Worm (Caenorhabditis elegans) whole organism, L1 larva: ENCODE measurements around the gene twk-32.

Source experiments
- C04F5.9 ChIP-seq: sonication (generic microtip); optimal IDR thresholded peaks from 2 replicates; lab custom pipeline; 2016; ENCODE audit warnings: missing genetic modification characterization, missing compliant biosample characterization
- Y116A8C.19 ChIP-seq: sonication (generic microtip); optimal IDR thresholded peaks from 2 replicates; lab custom pipeline; 2016; ENCODE audit warnings: missing compliant biosample characterization, missing genetic modification characterization, borderline replicate concordance
- aha-1 ChIP-seq: fragments of 150-350 bp; optimal IDR thresholded peaks from 2 replicates; lab custom pipeline; 2014; ENCODE audit warnings: missing biosample characterization, missing genetic modification characterization
- blmp-1 ChIP-seq: fragments of 150-350 bp; optimal IDR thresholded peaks from 2 replicates; lab custom pipeline; 2014; ENCODE audit warnings: missing biosample characterization, missing genetic modification characterization
- ceh-63 ChIP-seq: fragments of 200-800 bp; sonication (Bioruptor generic); optimal IDR thresholded peaks from 2 replicates; lab custom pipeline; 2018; ENCODE audit warnings: mild to moderate bottlenecking, missing genetic modification characterization, missing compliant biosample characterization
- ceh-82 ChIP-seq, 3 experiments: fragments of 150-350 bp in 1 of 3; sonication (generic microtip) in 2 of 3; optimal IDR thresholded peaks; 2 replicates each; lab custom pipeline; 2014 to 2017; ENCODE audit warnings: missing biosample characterization in 3 of 3, missing genetic modification characterization in 3 of 3
- ceh-88 ChIP-seq: fragments of 200-800 bp; sonication (Bioruptor generic); IDR thresholded peaks from 2 replicates; pipeline ENCODE4 v1.3.6; 2022; ENCODE audit warnings: missing genetic modification characterization, missing compliant biosample characterization
- ces-1 ChIP-seq: fragments of 150-350 bp; optimal IDR thresholded peaks from 2 replicates; lab custom pipeline; 2014; ENCODE audit warnings: missing biosample characterization, missing genetic modification reagents, missing genetic modification characterization
- dpl-1 ChIP-seq, 3 experiments: fragments of 150-350 bp in 2 of 3; sonication (generic microtip) in 1 of 3; optimal IDR thresholded peaks; 2 replicates each; lab custom pipeline; 2014 to 2017; ENCODE audit warnings: missing biosample characterization in 3 of 3, missing genetic modification characterization in 3 of 3, missing genetic modification reagents in 3 of 3
- dsc-1 ChIP-seq: sonication (generic microtip); optimal IDR thresholded peaks from 2 replicates; lab custom pipeline; 2016; ENCODE audit warnings: mild to moderate bottlenecking, missing genetic modification characterization, missing compliant biosample characterization
- efl-1 ChIP-seq, 4 experiments: fragments of 150-350 bp; optimal IDR thresholded peaks in 3 of 4; peaks in 1 of 4; 1 replicate in 1 of 4; 2 replicates in 3 of 4; lab custom pipeline; 2014; ENCODE audit warnings: missing biosample characterization in 2 of 4, missing genetic modification characterization in 2 of 4, missing genetic modification reagents in 2 of 4
- efl-3 ChIP-seq: fragments of 200-800 bp; sonication (Bioruptor generic); optimal IDR thresholded peaks from 2 replicates; lab custom pipeline; 2018; ENCODE audit warnings: mild to moderate bottlenecking, missing genetic modification characterization, missing compliant biosample characterization
- egl-27 ChIP-seq, 2 experiments: fragments of 150-350 bp in 1 of 2; sonication (generic microtip); optimal IDR thresholded peaks; 3 replicates each; lab custom pipeline; 2017 to 2018; ENCODE audit warnings: missing biosample characterization in 2 of 2, missing genetic modification characterization in 2 of 2, missing genetic modification reagents in 2 of 2
- elt-2 ChIP-seq: sonication (generic microtip); optimal IDR thresholded peaks from 2 replicates; lab custom pipeline; 2016; ENCODE audit warnings: missing genetic modification characterization, mild to moderate bottlenecking, inconsistent platforms, missing compliant biosample characterization, missing genetic modification reagents
- elt-3 ChIP-seq, 6 experiments: fragments of 150-350 bp in 1 of 6; sonication (generic microtip); optimal IDR thresholded peaks; 2 replicates each; lab custom pipeline; 2017 to 2018; ENCODE audit warnings: missing biosample characterization in 6 of 6, missing genetic modification characterization in 6 of 6, inconsistent platforms in 1 of 6
- ets-5 ChIP-seq: fragments of 200-800 bp; sonication (Bioruptor generic); IDR thresholded peaks from 2 replicates; pipeline ENCODE4 v1.3.6; 2022; ENCODE audit warnings: missing genetic modification characterization, missing compliant biosample characterization
- fkh-4 ChIP-seq: sonication (generic microtip); optimal IDR thresholded peaks from 2 replicates; lab custom pipeline; 2016; ENCODE audit warnings: missing compliant biosample characterization, missing genetic modification characterization, borderline replicate concordance
- fos-1 ChIP-seq: fragments of 150-350 bp; optimal IDR thresholded peaks from 2 replicates; lab custom pipeline; 2014; ENCODE audit warnings: missing biosample characterization, missing genetic modification characterization
- grh-1 ChIP-seq: fragments of 200-800 bp; sonication (Bioruptor generic); IDR thresholded peaks from 2 replicates; pipeline ENCODE4 v1.3.6; 2022; ENCODE audit warnings: missing genetic modification reagents, missing genetic modification characterization, missing compliant biosample characterization
- irx-1 ChIP-seq: sonication (generic microtip); optimal IDR thresholded peaks from 2 replicates; lab custom pipeline; 2016; ENCODE audit warnings: missing genetic modification characterization, missing compliant biosample characterization
- jun-1 ChIP-seq: fragments of 150-350 bp; optimal IDR thresholded peaks from 2 replicates; lab custom pipeline; 2014; ENCODE audit warnings: missing biosample characterization, missing genetic modification reagents, missing genetic modification characterization
- lin-35 ChIP-seq, 2 experiments: fragments of 150-350 bp; optimal IDR thresholded peaks; 2 replicates each; lab custom pipeline; 2014; ENCODE audit warnings: missing biosample characterization in 2 of 2, missing genetic modification characterization in 2 of 2, missing genetic modification reagents in 2 of 2
- lir-3 ChIP-seq: sonication (generic microtip); optimal IDR thresholded peaks from 2 replicates; lab custom pipeline; 2016; ENCODE audit warnings: mild to moderate bottlenecking, missing genetic modification characterization, moderate library complexity, missing compliant biosample characterization; ENCODE audit not compliant: poor library complexity
- mab-9 ChIP-seq: fragments of 200-800 bp; sonication (Bioruptor generic); IDR thresholded peaks from 2 replicates; pipeline ENCODE4 v1.3.6; 2022; ENCODE audit warnings: missing genetic modification reagents, missing genetic modification characterization, missing compliant biosample characterization
- mdl-1 ChIP-seq, 2 experiments: fragments of 150-350 bp; optimal IDR thresholded peaks; 2 replicates each; lab custom pipeline; 2014 to 2017; ENCODE audit warnings: missing biosample characterization in 2 of 2, missing genetic modification characterization in 2 of 2, inconsistent platforms in 1 of 2
- nhr-12 ChIP-seq: sonication (generic microtip); optimal IDR thresholded peaks from 2 replicates; lab custom pipeline; 2017; ENCODE audit warnings: missing biosample characterization, missing genetic modification characterization
- nhr-20 ChIP-seq: sonication (generic microtip); optimal IDR thresholded peaks from 2 replicates; lab custom pipeline; 2016; ENCODE audit warnings: mild to moderate bottlenecking, missing genetic modification characterization, missing compliant biosample characterization
- nhr-71 ChIP-seq: sonication (generic microtip); optimal IDR thresholded peaks from 2 replicates; lab custom pipeline; 2016; ENCODE audit warnings: mild to moderate bottlenecking, missing genetic modification characterization, moderate library complexity, missing compliant biosample characterization
- nhr-76 ChIP-seq: sonication (generic microtip); optimal IDR thresholded peaks from 2 replicates; lab custom pipeline; 2017; ENCODE audit warnings: missing biosample characterization, missing genetic modification characterization
- nhr-77 ChIP-seq: fragments of 150-350 bp; optimal IDR thresholded peaks from 2 replicates; lab custom pipeline; 2014; ENCODE audit warnings: missing biosample characterization, missing genetic modification characterization
- nhr-84 ChIP-seq: sonication (generic microtip); optimal IDR thresholded peaks from 2 replicates; lab custom pipeline; 2017; ENCODE audit warnings: missing biosample characterization, missing genetic modification characterization
- nhr-85 ChIP-seq: sonication (generic microtip); peaks from one replicate; lab custom pipeline; 2016; ENCODE audit warnings: missing genetic modification characterization, inconsistent platforms, missing compliant biosample characterization
- pag-3 ChIP-seq: sonication (generic microtip); optimal IDR thresholded peaks from 2 replicates; lab custom pipeline; 2017; ENCODE audit warnings: missing genetic modification characterization, mild to moderate bottlenecking, missing compliant biosample characterization, antibody characterized with exemption, borderline replicate concordance; ENCODE audit not compliant: insufficient read depth
- pax-3 ChIP-seq: fragments of 200-800 bp; sonication (Bioruptor generic); optimal IDR thresholded peaks from 2 replicates; lab custom pipeline; 2018; ENCODE audit warnings: mild to moderate bottlenecking, missing genetic modification characterization, moderate library complexity, missing compliant biosample characterization
- pqm-1 ChIP-seq: sonication (generic microtip); optimal IDR thresholded peaks from 3 replicates; lab custom pipeline; 2017; ENCODE audit warnings: missing biosample characterization, missing genetic modification characterization
- rnt-1 ChIP-seq: sonication (generic microtip); optimal IDR thresholded peaks from 2 replicates; lab custom pipeline; 2016; ENCODE audit warnings: mild to moderate bottlenecking, missing genetic modification characterization, moderate library complexity, missing compliant biosample characterization
- skn-1 ChIP-seq: fragments of 150-350 bp; optimal IDR thresholded peaks from 2 replicates; lab custom pipeline; 2014; ENCODE audit warnings: missing biosample characterization, missing genetic modification characterization
- snu-23 ChIP-seq: sonication (generic microtip); optimal IDR thresholded peaks from 2 replicates; lab custom pipeline; 2016; ENCODE audit warnings: missing genetic modification characterization, missing compliant biosample characterization
- sptf-1 ChIP-seq: fragments of 150-350 bp; optimal IDR thresholded peaks from 2 replicates; lab custom pipeline; 2014; ENCODE audit warnings: missing biosample characterization, missing genetic modification characterization
- swsn-7 ChIP-seq: sonication (generic microtip); optimal IDR thresholded peaks from 2 replicates; lab custom pipeline; 2016; ENCODE audit warnings: missing genetic modification characterization, missing compliant biosample characterization
- tbx-2 ChIP-seq: sonication (generic microtip); optimal IDR thresholded peaks from 2 replicates; lab custom pipeline; 2016; ENCODE audit warnings: missing genetic modification characterization, missing compliant biosample characterization
- tlp-1 ChIP-seq: fragments of 150-350 bp; optimal IDR thresholded peaks from 2 replicates; lab custom pipeline; 2014; ENCODE audit warnings: missing biosample characterization, missing genetic modification characterization
- unc-130 ChIP-seq: fragments of 150-350 bp; optimal IDR thresholded peaks from 2 replicates; lab custom pipeline; 2017; ENCODE audit warnings: missing biosample characterization, missing genetic modification characterization, inconsistent platforms
- unc-86 ChIP-seq: sonication (generic microtip); optimal IDR thresholded peaks from 2 replicates; lab custom pipeline; 2016; ENCODE audit warnings: missing genetic modification characterization, missing compliant biosample characterization
- unc-98 ChIP-seq: fragments of 200-800 bp; sonication (Bioruptor generic); IDR thresholded peaks from 2 replicates; pipeline ENCODE4 v1.3.6; 2022; ENCODE audit warnings: missing genetic modification characterization, missing compliant biosample characterization
- vab-15 ChIP-seq: sonication (generic microtip); optimal IDR thresholded peaks from 2 replicates; lab custom pipeline; 2017; ENCODE audit warnings: missing genotype, mild to moderate bottlenecking, missing genetic modification characterization, missing compliant biosample characterization
- zip-4 ChIP-seq: fragments of 200-800 bp; sonication (Bioruptor generic); optimal IDR thresholded peaks from 2 replicates; lab custom pipeline; 2018; ENCODE audit warnings: mild to moderate bottlenecking, missing genetic modification characterization, moderate library complexity, missing compliant biosample characterization

twk-32 gene

ce11 chrV:13803902-13804301 lies 7.5 kb downstream of the twk-32 start, which contains the start of gene swan-2:
swan-2 (minus strand) TSS chrV:13804281.
- TF ChIP-seq sptf-1 (tag; lab: Kevin White, UChicago) (no peak), dsc-1 (tag; lab: Kevin White, UChicago) (peak; percentile 60), ceh-82 (tag; optimal IDR thresholded peaks at IDR 0.05; lab: Kevin White, UChicago) (no peak), aha-1 (tag; lab: Kevin White, UChicago) (no peak), pqm-1 (tag; lab: Kevin White, UChicago) (no peak), efl-1 (optimal IDR thresholded peaks at IDR 0.05; lab: Kevin White, UChicago) (no peak), efl-1 (GFP tag; optimal IDR thresholded peaks at IDR 0.05 in 1 of 2; lab: Kevin White, UChicago) (peak in 1 of 2 experiments; percentile 88), ceh-88 (GFP tag; lab: Robert Waterston, UW) (no peak), unc-86 (tag; lab: Kevin White, UChicago) (no peak), nhr-76 (no peak), pax-3 (tag; lab: Kevin White, UChicago) (no peak), tbx-2 (tag; lab: Kevin White, UChicago) (no peak), efl-3 (GFP tag; lab: Kevin White, UChicago) (no peak), fkh-4 (tag; lab: Kevin White, UChicago) (peak; percentile 5), lin-35 (GFP tag; optimal IDR thresholded peaks at IDR 0.05; lab: Kevin White, UChicago) (peak in 1 of 2 experiments; percentile 70), lir-3 (tag; lab: Kevin White, UChicago) (no peak), blmp-1 (tag; lab: Kevin White, UChicago) (no peak), skn-1 (tag; lab: Kevin White, UChicago) (no peak), C04F5.9 (tag; lab: Kevin White, UChicago) (no peak), Y116A8C.19 (no peak), egl-27 (tag; optimal IDR thresholded peaks at IDR 0.05; lab: Kevin White, UChicago) (no peak), ets-5 (GFP tag; lab: Robert Waterston, UW) (no peak), nhr-71 (peak; percentile 10), rnt-1 (tag; lab: Kevin White, UChicago) (no peak), nhr-20 (no peak), tlp-1 (tag; lab: Kevin White, UChicago) (no peak), nhr-77 (tag; lab: Kevin White, UChicago) (no peak), jun-1 (tag; lab: Kevin White, UChicago) (no peak), elt-3 (tag; optimal IDR thresholded peaks at IDR 0.05; lab: Kevin White, UChicago) (no peak), snu-23 (GFP tag; lab: Kevin White, UChicago) (peak; percentile 3), ces-1 (GFP tag; lab: Kevin White, UChicago) (no peak), nhr-84 (tag; lab: Kevin White, UChicago) (no peak), pag-3 (tag; lab: Kevin White, UChicago) (no peak), zip-4 (GFP tag; lab: Kevin White, UChicago) (no peak), grh-1 (GFP tag; lab: Robert Waterston, UW) (no peak), mdl-1 (tag; optimal IDR thresholded peaks at IDR 0.05; lab: Kevin White, UChicago) (no peak), unc-130 (tag; lab: Kevin White, UChicago) (no peak), unc-98 (GFP tag; lab: Robert Waterston, UW) (no peak), elt-2 (tag; lab: Kevin White, UChicago) (no peak), dpl-1 (GFP tag; optimal IDR thresholded peaks at IDR 0.05; lab: Kevin White, UChicago) (no peak), irx-1 (no peak), mab-9 (GFP tag; lab: Robert Waterston, UW) (no peak), vab-15 (tag; lab: Kevin White, UChicago) (no peak), nhr-85 (tag; lab: Kevin White, UChicago) (peak; percentile 65), swsn-7 (tag; lab: Kevin White, UChicago) (no peak), nhr-12 (tag; lab: Kevin White, UChicago) (no peak), fos-1 (tag; lab: Kevin White, UChicago) (no peak), ceh-63 (no peak)
